Fruit fly (Drosophila melanogaster) Kc167 (cell line): Measurements from ENCODE around the gene CG5664.

Experiments
- Myc ChIP-seq: fragments of >200 bp; optimal IDR thresholded peaks from 2 replicates; lab custom pipeline; 2017; ENCODE audit warnings: missing external identifiers
- Sin3A ChIP-seq: fragments of >200 bp; optimal IDR thresholded peaks from 2 replicates; lab custom pipeline; 2018; ENCODE audit warnings: missing external identifiers
- h ChIP-seq: fragments of >200 bp; optimal IDR thresholded peaks from 3 replicates; lab custom pipeline; 2018; ENCODE audit warnings: missing external identifiers
- insv ChIP-seq: fragments of >200 bp; optimal IDR thresholded peaks from 3 replicates; lab custom pipeline; 2018; ENCODE audit warnings: missing external identifiers
- psq ChIP-seq: fragments of >200 bp; optimal IDR thresholded peaks from 2 replicates; lab custom pipeline; 2017; ENCODE audit warnings: missing external identifiers
- ttk ChIP-seq: sonication (Bioruptor generic); optimal IDR thresholded peaks from 2 replicates; lab custom pipeline; 2017; ENCODE audit warnings: missing external identifiers

- TF ChIP-seq h: no peak
- no peak for TF ChIP-seq insv
- no peak for TF ChIP-seq Sin3A (lab: Kevin White, UChicago)
- no peak for TF ChIP-seq psq (lab: Kevin White, UChicago)
- TF ChIP-seq Myc (lab: Kevin White, UChicago): no peak
- TF ChIP-seq ttk (lab: Kevin White, UChicago): no peak
Observed at dm6 chr3L:21465261-21466112, 24.3 kb upstream of the CG5664 start.
